Fruit fly (Drosophila melanogaster): ENCODE results near the gene CG18135.

DNA sequence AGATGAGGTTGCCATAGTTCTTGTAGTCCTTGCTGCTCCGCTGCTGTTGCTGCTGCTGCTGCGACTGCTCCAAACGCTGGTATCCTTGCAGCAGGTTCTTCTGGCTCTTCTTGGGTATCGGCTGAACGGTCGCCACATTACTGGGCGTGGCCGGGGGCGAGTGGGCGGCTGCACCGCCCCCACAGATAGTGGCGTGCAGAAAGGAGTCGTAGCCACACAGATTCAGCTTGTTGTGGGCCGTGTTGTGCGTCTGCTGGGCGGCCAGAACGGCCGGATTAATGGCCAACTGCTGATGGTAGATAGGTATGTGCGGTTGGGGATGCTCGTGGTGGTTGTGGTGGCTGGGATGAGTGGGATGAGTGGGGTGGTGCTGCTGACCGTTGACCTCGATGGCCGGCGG is 7.3 kb upstream of the CG18135 start:
- TF ChIP-seq CTCF (optimal IDR thresholded peaks at IDR 0.05) (no peak), CG8478 (optimal IDR thresholded peaks at IDR 0.05) (no peak)

All from S2 (cell line).